Fruit fly (Drosophila melanogaster): ENCODE data around the gene alphaTub84B.

DNA sequence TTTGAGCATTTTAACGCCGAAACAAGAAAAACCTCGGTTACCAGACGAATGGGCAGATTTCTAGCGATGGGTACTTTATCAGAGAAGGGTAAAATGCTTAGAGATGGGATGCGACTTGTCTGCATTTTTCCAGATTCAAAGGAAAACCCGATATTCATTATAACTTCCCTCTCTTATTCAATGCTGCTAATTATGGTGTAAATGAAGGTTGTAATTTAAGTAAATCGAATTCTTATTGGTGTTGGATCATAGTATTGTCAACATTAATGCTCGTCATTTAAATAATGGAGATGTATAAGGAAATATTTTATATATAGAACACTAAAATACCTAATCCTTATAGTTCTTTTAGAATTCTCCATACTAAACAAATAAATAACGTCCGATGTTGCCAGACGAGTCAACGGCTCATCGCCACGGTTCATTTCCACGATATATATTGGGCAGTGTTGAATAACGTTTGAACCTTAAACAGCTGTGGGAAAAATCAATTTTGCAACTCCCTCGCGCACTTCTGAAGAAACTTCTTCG lies 37.8 kb downstream of the alphaTub84B start, which contains the start of the genes Alh and CG10098:
- TF ChIP-seq CG13204 (GFP tag; optimal IDR thresholded peaks at IDR 0.05) (no peak), CG15710 (tag; optimal IDR thresholded peaks at IDR 0.05) (peak; percentile 75), CG32121 (GFP tag; IDR thresholded peaks at IDR 0.05) (0 out of 2 replicates have a peak, but pooled peaks have one; percentile 58), CG12605 (GFP tag; IDR thresholded peaks at IDR 0.05) (0 out of 2 replicates have a peak, but pooled peaks have one; percentile 10), CG8301 (tag; optimal IDR thresholded peaks at IDR 0.05) (peak; percentile 58), CG10348 (GFP tag; IDR thresholded peaks at IDR 0.05) (no peak), EcR (GFP tag; optimal IDR thresholded peaks at IDR 0.05) (no peak), CG17806 (tag; optimal IDR thresholded peaks at IDR 0.05) (peak; percentile 59)

Data from whole organism, pupa.